Worm (Caenorhabditis elegans): ENCODE results near the gene rho-1.
A peak's percentile ranks its signal among the peaks of the same experiment; 100 is the strongest.

ce11 chrIV:16494007-16494406 is 5.2 kb upstream of the rho-1 start:
- TF ChIP-seq elt-3 (tag; optimal IDR thresholded peaks at IDR 0.05) (no peak), unc-62 (GFP tag; optimal IDR thresholded peaks at IDR 0.05) (no peak), flh-1 (GFP tag; optimal IDR thresholded peaks at IDR 0.05) (no peak), ztf-11 (tag; optimal IDR thresholded peaks at IDR 0.05) (no peak), ces-1 (GFP tag; optimal IDR thresholded peaks at IDR 0.05) (peak; percentile 77), elt-1 (tag; optimal IDR thresholded peaks at IDR 0.05; ENCODE audit: borderline replicate concordance, insufficient read depth) (no peak)

All from whole organism, mixed stage, embryonic.